Fruit fly (Drosophila melanogaster) whole organism, embryonic: Measurements from ENCODE around the gene yellow-e.

Source experiments
- CG10267 ChIP-seq: fragments of 200-800 bp; sonication (Bioruptor generic); optimal IDR thresholded peaks from 2 replicates; lab custom pipeline; 2018; ENCODE audit warnings: missing biosample characterization, mild to moderate bottlenecking, missing genetic modification characterization, moderate library complexity
- CG11560 ChIP-seq: fragments of 200-800 bp; sonication (Bioruptor generic); IDR thresholded peaks from 3 replicates; pipeline ENCODE4 v1.3.6; 2022; ENCODE audit warnings: missing biosample characterization, missing genetic modification characterization
- CG11723 ChIP-seq: fragments of 200-800 bp; sonication (Bioruptor generic); optimal IDR thresholded peaks from 2 replicates; lab custom pipeline; 2017; ENCODE audit warnings: missing biosample characterization, mild to moderate bottlenecking, missing genetic modification characterization
- CG12104 ChIP-seq: fragments of 200-800 bp; sonication (Bioruptor generic); optimal IDR thresholded peaks from 3 replicates; lab custom pipeline; 2016; ENCODE audit warnings: missing biosample characterization, missing genetic modification characterization
- CG12219 ChIP-seq: fragments of 200-800 bp; sonication (Bioruptor generic); optimal IDR thresholded peaks from 3 replicates; lab custom pipeline; 2018; ENCODE audit warnings: missing biosample characterization, mild to moderate bottlenecking, missing genetic modification characterization
- CG12391 ChIP-seq: fragments of 200-800 bp; sonication (Bioruptor generic); optimal IDR thresholded peaks from 3 replicates; lab custom pipeline; 2018; ENCODE audit warnings: missing biosample characterization, mild to moderate bottlenecking, missing genetic modification characterization, moderate library complexity
- CG15601 ChIP-seq: fragments of 200-800 bp; sonication (Bioruptor generic); optimal IDR thresholded peaks from 3 replicates; lab custom pipeline; 2019; ENCODE audit warnings: missing biosample characterization, mild to moderate bottlenecking, missing genetic modification characterization, moderate library complexity
- CG16779 ChIP-seq: fragments of 200-800 bp; sonication (Bioruptor generic); IDR thresholded peaks from 2 replicates; pipeline ENCODE4 v1.3.6; 2022; ENCODE audit warnings: missing biosample characterization, missing genetic modification characterization
- CG17328 ChIP-seq: fragments of 200-800 bp; sonication (Bioruptor generic); IDR thresholded peaks from 2 replicates; pipeline ENCODE4 v1.3.6; 2022; ENCODE audit warnings: missing biosample characterization, missing genetic modification characterization
- CG17385 ChIP-seq: fragments of 200-800 bp; sonication (Bioruptor generic); optimal IDR thresholded peaks from 3 replicates; lab custom pipeline; 2018; ENCODE audit warnings: missing biosample characterization, mild to moderate bottlenecking, missing genetic modification characterization
- CG2116 ChIP-seq: fragments of 200-800 bp; sonication (Bioruptor generic); optimal IDR thresholded peaks from 3 replicates; lab custom pipeline; 2018; ENCODE audit warnings: missing biosample characterization, mild to moderate bottlenecking, missing genetic modification characterization
- CG2678 ChIP-seq: fragments of 200-800 bp; sonication (Bioruptor generic); optimal IDR thresholded peaks from 3 replicates; lab custom pipeline; 2019; ENCODE audit warnings: missing biosample characterization, mild to moderate bottlenecking, missing genetic modification characterization, moderate library complexity
- CG30403 ChIP-seq: fragments of 200-800 bp; sonication (Bioruptor generic); optimal IDR thresholded peaks from 3 replicates; lab custom pipeline; 2016; ENCODE audit warnings: missing biosample characterization, missing genetic modification characterization
- CG4404 ChIP-seq: fragments of 200-800 bp; sonication (Bioruptor generic); IDR thresholded peaks from 2 replicates; pipeline ENCODE4 v1.3.6; 2022; ENCODE audit warnings: missing biosample characterization, missing genetic modification characterization
- CG4820 ChIP-seq: fragments of 200-800 bp; sonication (Bioruptor generic); optimal IDR thresholded peaks from 3 replicates; lab custom pipeline; 2016; ENCODE audit warnings: missing biosample characterization, missing genetic modification characterization
- CG5953 ChIP-seq: fragments of 200-800 bp; sonication (Bioruptor generic); IDR thresholded peaks from 2 replicates; pipeline ENCODE4 v1.3.6; 2022; ENCODE audit warnings: missing biosample characterization, missing genetic modification characterization
- CG6689 ChIP-seq: fragments of 200-800 bp; sonication (Bioruptor generic); IDR thresholded peaks from 2 replicates; pipeline ENCODE4 v1.3.6; 2022; ENCODE audit warnings: missing biosample characterization, missing genetic modification characterization
- CG7372 ChIP-seq: fragments of 200-800 bp; sonication (Bioruptor generic); IDR thresholded peaks from 2 replicates; pipeline ENCODE4 v1.3.6; 2022; ENCODE audit warnings: missing biosample characterization, missing genetic modification characterization
- CG7839 ChIP-seq: fragments of 200-800 bp; sonication (Bioruptor generic); optimal IDR thresholded peaks from 3 replicates; lab custom pipeline; 2018; ENCODE audit warnings: missing biosample characterization, mild to moderate bottlenecking, missing genetic modification characterization, moderate library complexity
- CG7928 ChIP-seq: fragments of 200-800 bp; sonication (Bioruptor generic); optimal IDR thresholded peaks from 2 replicates; lab custom pipeline; 2017; ENCODE audit warnings: missing biosample characterization, mild to moderate bottlenecking, missing genetic modification characterization
- CG8359 ChIP-seq: fragments of 200-800 bp; sonication (Bioruptor generic); optimal IDR thresholded peaks from 2 replicates; lab custom pipeline; 2017; ENCODE audit warnings: missing biosample characterization, mild to moderate bottlenecking, missing genetic modification characterization, borderline replicate concordance
- CG8388 ChIP-seq: fragments of 200-800 bp; sonication (Bioruptor generic); optimal IDR thresholded peaks from 2 replicates; lab custom pipeline; 2019; ENCODE audit warnings: missing biosample characterization, mild to moderate bottlenecking, missing genetic modification characterization, moderate library complexity
- CG8924 ChIP-seq: fragments of 200-800 bp; optimal IDR thresholded peaks from 3 replicates; lab custom pipeline; 2019; ENCODE audit warnings: missing biosample characterization, mild to moderate bottlenecking, missing genetic modification characterization, moderate library complexity
- CG8944 ChIP-seq: fragments of 200-800 bp; sonication (Bioruptor generic); optimal IDR thresholded peaks from 3 replicates; lab custom pipeline; 2016; ENCODE audit warnings: missing biosample characterization, missing genetic modification characterization
- CG9797 ChIP-seq: fragments of 200-800 bp; sonication (Bioruptor generic); optimal IDR thresholded peaks from 3 replicates; lab custom pipeline; 2018; ENCODE audit warnings: missing biosample characterization, mild to moderate bottlenecking, missing genetic modification characterization
- CkIIα-i1 ChIP-seq: fragments of 200-800 bp; sonication (Bioruptor generic); IDR thresholded peaks from 2 replicates; pipeline ENCODE4 v1.3.6; 2022; ENCODE audit warnings: missing biosample characterization, missing genetic modification characterization
- Doc3 ChIP-seq: fragments of 200-800 bp; sonication (Bioruptor generic); IDR thresholded peaks from 3 replicates; pipeline ENCODE4 v1.3.6; 2022; ENCODE audit warnings: missing biosample characterization, missing genetic modification characterization; ENCODE audit not compliant: partially characterized antibody
- Fer2 ChIP-seq: fragments of 200-800 bp; sonication (Bioruptor generic); optimal IDR thresholded peaks from 2 replicates; lab custom pipeline; 2018; ENCODE audit warnings: missing biosample characterization, mild to moderate bottlenecking, missing genetic modification characterization, moderate library complexity
- Nf-YC ChIP-seq: fragments of 200-800 bp; optimal IDR thresholded peaks from 3 replicates; lab custom pipeline; 2019; ENCODE audit warnings: missing biosample characterization, mild to moderate bottlenecking, missing genetic modification characterization, moderate library complexity
- Six4 ChIP-seq: fragments of 200-800 bp; sonication (Bioruptor generic); optimal IDR thresholded peaks from 2 replicates; lab custom pipeline; 2016; ENCODE audit warnings: missing biosample characterization, missing genetic modification characterization
- Spps ChIP-seq: fragments of 200-800 bp; sonication (Bioruptor generic); optimal IDR thresholded peaks from 2 replicates; lab custom pipeline; 2018; ENCODE audit warnings: missing biosample characterization, mild to moderate bottlenecking, missing genetic modification characterization
- Xbp1 ChIP-seq: fragments of 200-800 bp; sonication (Bioruptor generic); optimal IDR thresholded peaks from 3 replicates; lab custom pipeline; 2016; ENCODE audit warnings: missing biosample characterization, mild to moderate bottlenecking, missing genetic modification characterization
- az2 ChIP-seq: fragments of 200-800 bp; sonication (Bioruptor generic); optimal IDR thresholded peaks from 3 replicates; lab custom pipeline; 2016; ENCODE audit warnings: missing biosample characterization, missing genetic modification characterization
- bcd ChIP-seq: fragments of 200-800 bp; sonication (Bioruptor generic); optimal IDR thresholded peaks from 2 replicates; lab custom pipeline; 2017; ENCODE audit warnings: missing biosample characterization, mild to moderate bottlenecking, missing genetic modification characterization
- bsh ChIP-seq, 2 experiments: fragments of 200-800 bp; sonication (Bioruptor generic); optimal IDR thresholded peaks; 2 replicates each; lab custom pipeline; 2017 to 2018; ENCODE audit warnings: mild to moderate bottlenecking in 2 of 2, missing biosample characterization in 2 of 2, missing genetic modification characterization in 2 of 2, moderate library complexity in 1 of 2
- cas ChIP-seq: fragments of 200-800 bp; sonication (Bioruptor generic); IDR thresholded peaks from 2 replicates; pipeline ENCODE4 v1.3.6; 2022; ENCODE audit warnings: missing biosample characterization, missing genetic modification characterization
- danr ChIP-seq: fragments of 200-800 bp; sonication (Bioruptor generic); IDR thresholded peaks from 2 replicates; pipeline ENCODE4 v1.3.6; 2022; ENCODE audit warnings: missing biosample characterization, missing genetic modification characterization
- dimm ChIP-seq: fragments of 200-800 bp; sonication (Bioruptor generic); IDR thresholded peaks from 2 replicates; pipeline ENCODE4 v1.3.6; 2022; ENCODE audit warnings: missing biosample characterization, missing genetic modification characterization
- dmrt99B ChIP-seq: fragments of 200-800 bp; sonication (Bioruptor generic); optimal IDR thresholded peaks from 2 replicates; lab custom pipeline; 2018; ENCODE audit warnings: missing biosample characterization, mild to moderate bottlenecking, missing genetic modification characterization, moderate library complexity
- fd96Cb ChIP-seq: fragments of 200-800 bp; sonication (Bioruptor generic); optimal IDR thresholded peaks from 2 replicates; lab custom pipeline; 2018; ENCODE audit warnings: missing biosample characterization, mild to moderate bottlenecking, missing genetic modification characterization, moderate library complexity
- gem ChIP-seq: fragments of 200-800 bp; sonication (Bioruptor generic); optimal IDR thresholded peaks from 2 replicates; lab custom pipeline; 2019; ENCODE audit warnings: missing biosample characterization, mild to moderate bottlenecking, missing genetic modification characterization, moderate library complexity
- gsb-n ChIP-seq: fragments of 200-800 bp; sonication (Bioruptor generic); optimal IDR thresholded peaks from 3 replicates; lab custom pipeline; 2018; ENCODE audit warnings: missing biosample characterization, mild to moderate bottlenecking, missing genetic modification characterization
- nerfin-2 ChIP-seq: fragments of 200-800 bp; sonication (Bioruptor generic); IDR thresholded peaks from 2 replicates; pipeline ENCODE4 v1.3.6; 2022; ENCODE audit warnings: missing biosample characterization, missing genetic modification characterization; ENCODE audit not compliant: partially characterized antibody
- p53 ChIP-seq: fragments of 200-800 bp; sonication (Bioruptor generic); optimal IDR thresholded peaks from 2 replicates; lab custom pipeline; 2016; ENCODE audit warnings: missing biosample characterization, missing genetic modification characterization
- row ChIP-seq: fragments of 200-800 bp; sonication (Bioruptor generic); IDR thresholded peaks from 3 replicates; pipeline ENCODE4 v1.3.6; 2022; ENCODE audit warnings: missing biosample characterization, missing genetic modification characterization
- sc ChIP-seq, 3 experiments: fragments of >200 bp in 2 of 3; fragments of 200-800 bp in 1 of 3; sonication (Bioruptor generic) in 1 of 3; optimal IDR thresholded peaks; 2 replicates in 2 of 3; 3 replicates in 1 of 3; lab custom pipeline; 2017; ENCODE audit warnings: mild to moderate bottlenecking in 1 of 3, missing biosample characterization in 1 of 3, missing genetic modification characterization in 1 of 3, missing genetic modification reagents in 1 of 3
- tio ChIP-seq: fragments of 200-800 bp; sonication (Bioruptor generic); optimal IDR thresholded peaks from 2 replicates; lab custom pipeline; 2017; ENCODE audit warnings: missing biosample characterization, missing genetic modification characterization, inconsistent platforms
- tup ChIP-seq: fragments of 200-800 bp; sonication (Bioruptor generic); optimal IDR thresholded peaks from 2 replicates; lab custom pipeline; 2016; ENCODE audit warnings: missing biosample characterization, mild to moderate bottlenecking, missing genetic modification characterization, moderate library complexity
- wor ChIP-seq: fragments of 200-800 bp; sonication (Bioruptor generic); IDR thresholded peaks from 2 replicates; pipeline ENCODE4 v1.3.6; 2022; ENCODE audit warnings: missing biosample characterization, missing genetic modification characterization

yellow-e gene

DNA sequence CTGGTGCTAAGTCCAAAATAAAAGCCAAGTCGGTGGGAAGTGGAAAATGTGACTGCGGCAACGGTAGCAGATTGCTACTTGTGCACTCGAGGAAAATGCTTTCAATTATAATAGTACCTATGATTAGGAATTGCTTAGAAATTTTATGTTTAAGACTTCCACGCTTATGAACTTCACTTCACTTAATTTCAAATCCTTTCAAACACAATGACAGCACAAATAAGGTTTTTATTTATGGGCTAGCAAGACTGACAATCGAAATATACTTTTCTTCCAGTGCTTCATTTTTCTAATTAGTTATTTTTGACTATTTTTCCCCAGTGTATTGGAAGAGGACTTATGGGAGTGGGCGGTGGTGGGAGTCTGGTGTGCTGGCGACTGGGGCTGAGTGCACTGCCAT lies 33.3 kb upstream of the yellow-e start (continued):
- peak; percentile 4 for TF ChIP-seq Six4 (GFP tag; lab: Kevin White, UChicago)
- TF ChIP-seq Fer2 (tag; lab: Kevin White, UChicago): no peak
- TF ChIP-seq cas (GFP tag; lab: Robert Waterston, UW): no peak
- TF ChIP-seq CG17385 (GFP tag; lab: Kevin White, UChicago): peak; percentile 1
- peak; percentile 26 for TF ChIP-seq az2 (GFP tag; lab: Kevin White, UChicago)
- no peak for TF ChIP-seq CG16779 (GFP tag; lab: Robert Waterston, UW)
- TF ChIP-seq bsh (GFP tag; optimal IDR thresholded peaks at IDR 0.05; lab: Kevin White, UChicago): peak in 1 of 2 experiments; percentile 80
- no peak for TF ChIP-seq CG7372 (GFP tag; lab: Robert Waterston, UW)
- peak; percentile 1 for TF ChIP-seq CG30403 (GFP tag; lab: Kevin White, UChicago)
- TF ChIP-seq CG9797: no peak
- TF ChIP-seq fd96Cb (tag; lab: Kevin White, UChicago): peak; percentile 60
- TF ChIP-seq CG2678 (tag; lab: Kevin White, UChicago): peak; percentile 65
- TF ChIP-seq CkIIα-i1: no peak
- peak; percentile 6 for TF ChIP-seq CG4820
- TF ChIP-seq CG5953 (GFP tag; lab: Robert Waterston, UW): 0 out of 2 replicates have a peak, but pooled peaks have one; percentile 35
- peak; percentile 56 for TF ChIP-seq CG6689 (GFP tag; lab: Robert Waterston, UW)
- no peak for TF ChIP-seq CG12104 (GFP tag; lab: Kevin White, UChicago)
- TF ChIP-seq CG10267 (tag; lab: Kevin White, UChicago): peak; percentile 44
- peak; percentile 62 for TF ChIP-seq dmrt99B
- TF ChIP-seq CG2116 (GFP tag; lab: Kevin White, UChicago): no peak
- peak; percentile 22 for TF ChIP-seq CG8359
- peak; percentile 37; the same call in 1 of the 2 replicates for TF ChIP-seq CG17328
- no peak for TF ChIP-seq CG8944
- TF ChIP-seq tio (GFP tag; lab: Kevin White, UChicago): peak; percentile 13
- TF ChIP-seq CG8924: peak; percentile 41
- no peak for TF ChIP-seq dimm (GFP tag; lab: Robert Waterston, UW)
- TF ChIP-seq bcd (GFP tag; lab: Kevin White, UChicago): peak; percentile 15
- no peak for TF ChIP-seq Nf-YC (tag; lab: Kevin White, UChicago)
- no peak for TF ChIP-seq CG7928 (GFP tag; lab: Kevin White, UChicago)
- TF ChIP-seq CG11560: no peak
- no peak for TF ChIP-seq wor (GFP tag; lab: Robert Waterston, UW)
- no peak for TF ChIP-seq Doc3
- peak; percentile 38 for TF ChIP-seq Spps
- TF ChIP-seq row: peak; percentile 49
- TF ChIP-seq nerfin-2 (GFP tag; lab: Robert Waterston, UW): no peak
- peak; percentile 45 for TF ChIP-seq CG8388 (GFP tag; lab: Kevin White, UChicago)
- peak; percentile 51 for TF ChIP-seq CG15601 (tag; lab: Kevin White, UChicago)
- no peak for TF ChIP-seq p53 (GFP tag; lab: Kevin White, UChicago)
- TF ChIP-seq sc (optimal IDR thresholded peaks at IDR 0.05; lab: Kevin White, UChicago): no peak
- TF ChIP-seq sc (GFP tag; optimal IDR thresholded peaks at IDR 0.05; lab: Kevin White, UChicago): peak; percentile 41
- TF ChIP-seq CG11723: peak; percentile 16
- TF ChIP-seq CG12219 (GFP tag; lab: Kevin White, UChicago): peak; percentile 10
- TF ChIP-seq gem: peak; percentile 71
- TF ChIP-seq Xbp1: peak; percentile 14
- peak; percentile 53 for TF ChIP-seq gsb-n
- peak; percentile 52 for TF ChIP-seq CG12391
- TF ChIP-seq tup: no peak
- no peak for TF ChIP-seq CG4404 (GFP tag; lab: Robert Waterston, UW)
- TF ChIP-seq CG7839 (tag; lab: Kevin White, UChicago): peak; percentile 54
- no peak for TF ChIP-seq danr
